Worm (Caenorhabditis elegans) whole organism, L1 larva: ENCODE measurements around the gene hog-1.
A peak's percentile ranks its signal among the peaks of the same experiment; 100 is the strongest.

Experiments used
- aha-1 ChIP-seq: fragments of 150-350 bp; optimal IDR thresholded peaks from 2 replicates; lab custom pipeline; 2014; ENCODE audit warnings: missing biosample characterization, missing genetic modification characterization
- aly-2 ChIP-seq: fragments of 150-350 bp; optimal IDR thresholded peaks from 2 replicates; lab custom pipeline; 2014; ENCODE audit warnings: missing biosample characterization, missing genetic modification characterization
- ama-1 ChIP-seq: fragments of 150-350 bp; optimal IDR thresholded peaks from 2 replicates; lab custom pipeline; 2014
- blmp-1 ChIP-seq: fragments of 150-350 bp; optimal IDR thresholded peaks from 2 replicates; lab custom pipeline; 2014; ENCODE audit warnings: missing biosample characterization, missing genetic modification characterization
- dsc-1 ChIP-seq: sonication (generic microtip); optimal IDR thresholded peaks from 2 replicates; lab custom pipeline; 2016; ENCODE audit warnings: mild to moderate bottlenecking, missing genetic modification characterization, missing compliant biosample characterization
- efl-3 ChIP-seq: fragments of 200-800 bp; sonication (Bioruptor generic); optimal IDR thresholded peaks from 2 replicates; lab custom pipeline; 2018; ENCODE audit warnings: mild to moderate bottlenecking, missing genetic modification characterization, missing compliant biosample characterization
- elt-2 ChIP-seq: sonication (generic microtip); optimal IDR thresholded peaks from 2 replicates; lab custom pipeline; 2016; ENCODE audit warnings: missing genetic modification characterization, mild to moderate bottlenecking, inconsistent platforms, missing compliant biosample characterization, missing genetic modification reagents
- elt-3 ChIP-seq, 6 experiments: fragments of 150-350 bp in 1 of 6; sonication (generic microtip); optimal IDR thresholded peaks; 2 replicates each; lab custom pipeline; 2017 to 2018; ENCODE audit warnings: missing biosample characterization in 6 of 6, missing genetic modification characterization in 6 of 6, inconsistent platforms in 1 of 6
- fkh-10 ChIP-seq: sonication (generic microtip); optimal IDR thresholded peaks from 2 replicates; lab custom pipeline; 2017; ENCODE audit warnings: missing biosample characterization, missing genetic modification reagents, missing genetic modification characterization
- fkh-4 ChIP-seq: sonication (generic microtip); optimal IDR thresholded peaks from 2 replicates; lab custom pipeline; 2016; ENCODE audit warnings: missing compliant biosample characterization, missing genetic modification characterization, borderline replicate concordance
- hlh-17 ChIP-seq: fragments of 200-800 bp; sonication (Bioruptor generic); optimal IDR thresholded peaks from 2 replicates; lab custom pipeline; 2018; ENCODE audit warnings: missing genetic modification characterization, mild to moderate bottlenecking, missing compliant biosample characterization, moderate library complexity, borderline replicate concordance
- hlh-4 ChIP-seq: sonication (generic microtip); optimal IDR thresholded peaks from 2 replicates; lab custom pipeline; 2016; ENCODE audit warnings: mild to moderate bottlenecking, missing genetic modification characterization, missing compliant biosample characterization
- jun-1 ChIP-seq: fragments of 150-350 bp; optimal IDR thresholded peaks from 2 replicates; lab custom pipeline; 2014; ENCODE audit warnings: missing biosample characterization, missing genetic modification reagents, missing genetic modification characterization
- lin-14 ChIP-seq: fragments of 200-800 bp; sonication (Bioruptor generic); optimal IDR thresholded peaks from 2 replicates; lab custom pipeline; 2018; ENCODE audit warnings: mild to moderate bottlenecking, missing genetic modification characterization, moderate library complexity, missing compliant biosample characterization
- lir-3 ChIP-seq: sonication (generic microtip); optimal IDR thresholded peaks from 2 replicates; lab custom pipeline; 2016; ENCODE audit warnings: mild to moderate bottlenecking, missing genetic modification characterization, moderate library complexity, missing compliant biosample characterization; ENCODE audit not compliant: poor library complexity
- mab-9 ChIP-seq: fragments of 200-800 bp; sonication (Bioruptor generic); IDR thresholded peaks from 2 replicates; pipeline ENCODE4 v1.3.6; 2022; ENCODE audit warnings: missing genetic modification reagents, missing genetic modification characterization, missing compliant biosample characterization
- mep-1 ChIP-seq: fragments of 150-350 bp; optimal IDR thresholded peaks from 2 replicates; lab custom pipeline; 2014; ENCODE audit warnings: missing biosample characterization, missing genetic modification characterization
- nhr-11 ChIP-seq: fragments of 150-350 bp; optimal IDR thresholded peaks from 2 replicates; lab custom pipeline; 2014; ENCODE audit warnings: missing biosample characterization, missing genetic modification characterization
- nhr-28 ChIP-seq: fragments of 150-350 bp; optimal IDR thresholded peaks from 2 replicates; lab custom pipeline; 2014; ENCODE audit warnings: missing biosample characterization, missing genetic modification characterization
- nhr-71 ChIP-seq: sonication (generic microtip); optimal IDR thresholded peaks from 2 replicates; lab custom pipeline; 2016; ENCODE audit warnings: mild to moderate bottlenecking, missing genetic modification characterization, moderate library complexity, missing compliant biosample characterization
- nhr-76 ChIP-seq: sonication (generic microtip); optimal IDR thresholded peaks from 2 replicates; lab custom pipeline; 2017; ENCODE audit warnings: missing biosample characterization, missing genetic modification characterization
- nhr-77 ChIP-seq: fragments of 150-350 bp; optimal IDR thresholded peaks from 2 replicates; lab custom pipeline; 2014; ENCODE audit warnings: missing biosample characterization, missing genetic modification characterization
- nhr-85 ChIP-seq: sonication (generic microtip); peaks from one replicate; lab custom pipeline; 2016; ENCODE audit warnings: missing genetic modification characterization, inconsistent platforms, missing compliant biosample characterization
- rnt-1 ChIP-seq: sonication (generic microtip); optimal IDR thresholded peaks from 2 replicates; lab custom pipeline; 2016; ENCODE audit warnings: mild to moderate bottlenecking, missing genetic modification characterization, moderate library complexity, missing compliant biosample characterization
- skn-1 ChIP-seq: fragments of 150-350 bp; optimal IDR thresholded peaks from 2 replicates; lab custom pipeline; 2014; ENCODE audit warnings: missing biosample characterization, missing genetic modification characterization
- snu-23 ChIP-seq: sonication (generic microtip); optimal IDR thresholded peaks from 2 replicates; lab custom pipeline; 2016; ENCODE audit warnings: missing genetic modification characterization, missing compliant biosample characterization
- tbx-2 ChIP-seq: sonication (generic microtip); optimal IDR thresholded peaks from 2 replicates; lab custom pipeline; 2016; ENCODE audit warnings: missing genetic modification characterization, missing compliant biosample characterization
- tlp-1 ChIP-seq: fragments of 150-350 bp; optimal IDR thresholded peaks from 2 replicates; lab custom pipeline; 2014; ENCODE audit warnings: missing biosample characterization, missing genetic modification characterization
- unc-30 ChIP-seq: sonication (generic microtip); optimal IDR thresholded peaks from 2 replicates; lab custom pipeline; 2017; ENCODE audit warnings: missing biosample characterization, missing genetic modification characterization
- unc-86 ChIP-seq: sonication (generic microtip); optimal IDR thresholded peaks from 2 replicates; lab custom pipeline; 2016; ENCODE audit warnings: missing genetic modification characterization, missing compliant biosample characterization
- unc-98 ChIP-seq: fragments of 200-800 bp; sonication (Bioruptor generic); IDR thresholded peaks from 2 replicates; pipeline ENCODE4 v1.3.6; 2022; ENCODE audit warnings: missing genetic modification characterization, missing compliant biosample characterization
- ztf-4 ChIP-seq: fragments of 150-350 bp; optimal IDR thresholded peaks from 2 replicates; lab custom pipeline; 2014; ENCODE audit warnings: missing biosample characterization, missing genetic modification characterization

hog-1 gene

DNA sequence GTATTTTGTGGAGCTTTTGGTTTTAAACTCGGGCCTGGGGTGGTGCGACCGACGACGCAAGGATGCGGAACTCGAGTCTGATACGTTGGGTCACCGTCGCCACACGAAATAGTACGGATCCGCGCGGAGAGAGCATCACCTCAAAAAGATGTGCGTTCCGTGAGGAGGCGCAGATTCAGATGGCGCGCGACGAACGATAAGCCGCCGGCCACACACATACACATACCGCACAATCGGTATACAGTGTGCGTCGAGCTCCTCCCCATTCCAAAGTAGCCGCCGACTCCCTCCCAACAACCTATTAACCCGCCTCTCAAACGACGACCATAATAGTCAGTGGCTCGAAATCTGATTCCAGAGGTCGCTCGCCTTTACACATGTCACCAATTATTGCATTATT lies 36.0 kb upstream of the hog-1 start, which contains the start of gene F49E10.2:
Gene F49E10.2, plus strand, starts transcription at position 301 of the 400 bp plus-strand sequence.
- TF ChIP-seq mep-1 (tag; lab: Kevin White, UChicago) = no peak

DNA sequence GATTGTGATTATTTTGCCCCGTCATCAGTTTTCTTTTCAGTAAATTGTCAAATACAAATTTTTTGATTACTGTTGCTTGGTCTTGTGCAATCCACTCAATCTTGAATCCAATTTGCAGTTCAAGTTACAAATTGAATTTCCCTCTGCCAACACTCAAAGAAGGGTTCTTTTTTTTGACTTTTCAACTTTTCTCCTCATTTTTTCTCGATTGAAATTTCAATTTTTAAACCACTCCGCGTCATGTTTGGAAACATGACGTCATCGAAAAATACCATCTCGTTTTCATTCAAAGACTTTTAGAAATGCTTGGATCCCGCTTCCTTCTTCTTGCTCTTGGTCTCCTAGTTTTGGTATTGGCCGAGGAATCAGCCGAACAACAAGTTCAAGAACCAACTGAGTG lies 31.5 kb upstream of the hog-1 start, which contains the start of gene flp-7:
Gene flp-7, plus strand, starts transcription at position 301 of the 400 bp plus-strand sequence.
- no peak for TF ChIP-seq hlh-17 (GFP tag; lab: Kevin White, UChicago)
- TF ChIP-seq ztf-4 (tag; lab: Kevin White, UChicago) = no peak
- no peak for TF ChIP-seq fkh-10 (GFP tag; lab: Kevin White, UChicago)
- TF ChIP-seq aha-1 (tag; lab: Kevin White, UChicago) = no peak

DNA sequence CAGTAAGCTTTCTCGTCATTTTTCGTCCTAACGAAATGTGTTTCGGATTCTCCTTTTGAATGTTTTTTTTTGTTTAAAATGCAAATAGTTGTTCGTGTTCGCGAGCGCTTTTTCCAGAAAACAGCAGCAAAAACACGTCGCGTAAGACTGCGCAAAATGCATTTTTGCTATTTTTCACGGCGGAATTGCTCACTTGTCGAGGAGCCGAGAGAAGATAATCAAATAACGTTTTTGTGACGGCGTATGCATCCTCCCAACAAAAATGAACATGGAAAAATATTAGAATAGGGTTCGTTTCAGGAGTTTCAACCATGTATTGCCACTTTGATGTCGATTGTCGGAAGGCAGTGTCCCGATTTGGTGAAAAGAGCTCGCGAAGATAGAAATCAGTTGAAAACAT lies 23.0 kb upstream of the hog-1 start:
- peak; percentile 20 for TF ChIP-seq lin-14 (GFP tag; lab: Kevin White, UChicago)
- peak; percentile 28 for TF ChIP-seq fkh-10 (GFP tag; lab: Kevin White, UChicago)
- no peak for TF ChIP-seq fkh-4 (tag; lab: Kevin White, UChicago)

DNA sequence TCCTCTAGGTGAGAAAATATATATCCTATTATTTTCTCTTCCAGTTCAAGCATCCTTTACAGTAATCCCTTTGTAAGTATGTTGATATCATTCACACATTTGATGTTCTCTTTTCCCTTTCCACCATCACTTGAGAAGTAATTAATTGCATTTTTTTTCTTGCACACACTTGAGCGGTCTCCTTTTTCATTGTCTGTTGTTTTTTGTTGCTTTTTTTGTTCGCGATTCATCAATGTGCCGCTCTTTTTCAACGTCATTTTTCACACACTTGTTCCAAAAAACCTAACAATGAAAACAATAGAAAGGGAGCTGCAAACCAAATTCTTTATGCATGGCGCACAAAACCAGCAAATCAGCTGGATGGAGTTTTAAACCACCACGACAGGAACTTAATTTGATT lies 21.5 kb upstream of the hog-1 start, which contains the start of gene F49E10.4:
Gene F49E10.4, plus strand, starts transcription at position 301 of the 400 bp plus-strand sequence.
- TF ChIP-seq nhr-71 (tag; lab: Kevin White, UChicago) (no peak), aha-1 (tag; lab: Kevin White, UChicago) (no peak), aly-2 (tag; lab: Kevin White, UChicago) (no peak), mab-9 (no peak), lin-14 (GFP tag; lab: Kevin White, UChicago) (no peak), hlh-4 (tag; lab: Kevin White, UChicago) (no peak), lir-3 (tag; lab: Kevin White, UChicago) (no peak), nhr-11 (tag; lab: Kevin White, UChicago) (no peak), blmp-1 (tag; lab: Kevin White, UChicago) (no peak), jun-1 (tag; lab: Kevin White, UChicago) (no peak), ama-1 (lab: Kevin White, UChicago) (no peak), rnt-1 (tag; lab: Kevin White, UChicago) (no peak), dsc-1 (no peak), efl-3 (GFP tag; lab: Kevin White, UChicago) (no peak), nhr-85 (tag; lab: Kevin White, UChicago) (no peak)

DNA sequence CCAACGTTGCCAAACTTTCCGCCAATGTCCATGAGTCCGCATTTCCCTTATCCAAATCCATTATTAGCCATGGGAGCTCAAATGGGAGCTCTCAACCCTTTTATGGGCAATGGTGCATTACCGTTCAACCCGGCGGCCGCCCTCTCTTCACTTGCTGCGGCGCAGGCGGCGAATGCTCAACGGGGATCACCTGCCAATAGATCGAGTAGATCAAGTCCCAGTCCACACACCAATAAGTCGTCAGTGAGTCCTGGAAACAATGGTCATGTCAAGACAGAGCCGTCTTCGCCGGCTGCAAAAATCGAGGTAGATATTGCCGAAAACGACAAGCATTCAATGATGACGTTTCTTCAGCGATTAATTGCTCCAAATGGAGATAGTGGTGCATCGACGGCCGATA lies 18.1 kb upstream of the hog-1 start:
- TF ChIP-seq snu-23 (GFP tag; lab: Kevin White, UChicago) (no peak), elt-3 (tag; optimal IDR thresholded peaks at IDR 0.05; lab: Kevin White, UChicago) (no peak), unc-30 (tag; lab: Kevin White, UChicago) (no peak)

DNA sequence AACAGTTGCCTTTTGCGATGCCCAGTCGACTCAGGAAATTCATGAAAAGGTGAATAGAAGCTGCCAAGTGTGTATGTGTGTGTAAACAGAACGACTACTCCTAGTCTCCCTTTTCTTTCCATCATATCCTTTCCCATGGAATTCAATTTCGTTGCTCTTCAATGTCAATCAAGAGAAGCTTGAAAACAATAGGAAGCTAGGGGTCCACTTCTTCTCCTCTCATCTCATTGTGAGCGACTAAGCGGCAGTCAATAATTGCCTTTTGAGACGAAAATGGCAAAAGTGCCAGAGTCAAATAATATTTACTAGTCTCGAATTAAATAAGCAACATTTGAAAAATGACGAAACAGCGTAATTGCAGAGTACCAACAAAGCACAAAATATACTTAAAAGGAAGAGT lies 15.5 kb upstream of the hog-1 start:
- TF ChIP-seq tlp-1 = no peak
- TF ChIP-seq fkh-10 (GFP tag; lab: Kevin White, UChicago) = peak; percentile 9
- TF ChIP-seq nhr-76 (tag; lab: Kevin White, UChicago) = no peak
- TF ChIP-seq nhr-77 (tag; lab: Kevin White, UChicago) = no peak
- TF ChIP-seq unc-98 (GFP tag; lab: Robert Waterston, UW) = no peak
- TF ChIP-seq ama-1 (lab: Kevin White, UChicago) = no peak
- TF ChIP-seq elt-2 (tag; lab: Kevin White, UChicago) = no peak
- TF ChIP-seq unc-86 (tag; lab: Kevin White, UChicago) = no peak
- no peak for TF ChIP-seq tbx-2
- no peak for TF ChIP-seq nhr-28 (tag; lab: Kevin White, UChicago)
- TF ChIP-seq lin-14 (GFP tag; lab: Kevin White, UChicago) = peak; percentile 44
- no peak for TF ChIP-seq skn-1 (tag; lab: Kevin White, UChicago)
